Worm (Caenorhabditis elegans): ENCODE results near the gene trxr-2.
A peak's percentile ranks its signal among the peaks of the same experiment; 100 is the strongest.

trxr-2 gene

DNA sequence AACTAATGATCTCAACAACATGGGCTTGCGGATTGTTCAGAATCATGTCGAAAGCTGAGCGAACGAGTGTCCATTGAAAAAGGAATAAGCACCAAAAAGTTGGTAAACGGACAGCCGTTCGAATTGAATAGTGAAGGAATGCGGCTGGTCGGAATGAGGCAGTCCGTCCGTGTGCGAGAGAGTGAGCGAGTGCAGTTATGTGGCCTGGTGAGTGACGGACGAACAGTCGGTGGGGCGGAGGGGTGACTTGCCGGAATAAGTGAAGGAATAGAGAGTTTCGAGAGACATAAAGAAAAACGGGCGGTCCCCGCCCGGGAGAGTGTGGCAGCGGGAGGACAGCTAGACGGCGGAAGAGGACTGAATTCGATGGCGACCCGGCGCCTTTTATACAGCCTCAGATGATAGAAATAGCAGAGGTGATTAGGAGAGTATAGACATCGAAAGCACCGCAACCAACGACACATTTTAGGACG, 48.2 kb upstream of the trxr-2 start (continued):
- TF ChIP-seq pag-3 (tag; optimal IDR thresholded peaks at IDR 0.05; ENCODE audit: borderline replicate concordance) (no peak), dve-1 (tag; optimal IDR thresholded peaks at IDR 0.05) (no peak), ama-1 (optimal IDR thresholded peaks at IDR 0.05) (peak; percentile 13), elt-2 (tag; optimal IDR thresholded peaks at IDR 0.05) (no peak), nfya-1 (tag; optimal IDR thresholded peaks at IDR 0.05) (peak; percentile 15), ztf-16 (tag; optimal IDR thresholded peaks at IDR 0.05) (no peak), pha-4 (tag; optimal IDR thresholded peaks at IDR 0.05) (no peak), nhr-232 (tag; optimal IDR thresholded peaks at IDR 0.05) (no peak), dmd-4 (tag; optimal IDR thresholded peaks at IDR 0.05; ENCODE audit: borderline replicate concordance) (peak; percentile 65), fkh-6 (tag; optimal IDR thresholded peaks at IDR 0.05) (peak; percentile 3), ceh-22 (tag; optimal IDR thresholded peaks at IDR 0.05) (no peak), ceh-45 (GFP tag; IDR thresholded peaks at IDR 0.05) (no peak), fkh-10 (GFP tag; optimal IDR thresholded peaks at IDR 0.05) (no peak), odd-2 (tag; optimal IDR thresholded peaks at IDR 0.05) (no peak), ceh-48 (tag; optimal IDR thresholded peaks at IDR 0.05) (no peak), ceh-31 (tag; optimal IDR thresholded peaks at IDR 0.05) (peak; percentile 68), ceh-24 (tag; optimal IDR thresholded peaks at IDR 0.05) (no peak), sox-4 (tag; optimal IDR thresholded peaks at IDR 0.05) (no peak), unc-55 (GFP tag; optimal IDR thresholded peaks at IDR 0.05) (peak; percentile 17)

DNA sequence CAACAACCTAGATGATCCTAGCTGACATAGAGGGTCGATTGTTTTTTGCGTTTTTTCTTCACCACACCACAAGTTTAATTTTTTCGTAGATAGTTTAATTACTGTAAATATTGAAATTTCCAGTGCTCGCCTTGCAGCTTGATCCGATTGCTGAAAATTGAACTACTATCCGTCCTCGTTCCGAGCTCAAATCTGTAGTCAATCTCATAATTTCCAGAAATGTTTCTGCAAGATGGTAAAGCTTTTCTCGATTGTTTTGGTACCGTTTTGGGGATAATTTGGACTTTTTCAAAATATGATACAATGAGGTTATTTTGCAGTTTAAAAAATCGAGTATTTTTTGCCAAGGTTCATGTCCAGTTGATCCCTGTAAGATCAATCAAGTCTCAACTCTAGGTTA, 47.5 kb upstream of the trxr-2 start:
- no peak for TF ChIP-seq sox-4 (tag; optimal IDR thresholded peaks at IDR 0.05)
- TF ChIP-seq ceh-22 (tag; optimal IDR thresholded peaks at IDR 0.05) = no peak
- TF ChIP-seq zip-5 (tag; optimal IDR thresholded peaks at IDR 0.05) = no peak
- no peak for TF ChIP-seq fkh-10 (GFP tag; optimal IDR thresholded peaks at IDR 0.05)
- TF ChIP-seq sdc-2 (tag; optimal IDR thresholded peaks at IDR 0.05) = no peak
- TF ChIP-seq ceh-48 (tag; optimal IDR thresholded peaks at IDR 0.05) = no peak
- no peak for TF ChIP-seq ceh-31 (tag; optimal IDR thresholded peaks at IDR 0.05)
- TF ChIP-seq ahr-1 (tag; optimal IDR thresholded peaks at IDR 0.05) = no peak
- TF ChIP-seq dmd-4 (tag; optimal IDR thresholded peaks at IDR 0.05; ENCODE audit: borderline replicate concordance) = no peak
- TF ChIP-seq nhr-11 (tag; optimal IDR thresholded peaks at IDR 0.05) = no peak
- TF ChIP-seq fkh-6 (tag; optimal IDR thresholded peaks at IDR 0.05) = no peak
- no peak for TF ChIP-seq eyg-1 (tag; optimal IDR thresholded peaks at IDR 0.05)
- TF ChIP-seq fax-1 (tag; optimal IDR thresholded peaks at IDR 0.05) = no peak
- TF ChIP-seq unc-3 (GFP tag; conservative IDR thresholded peaks at IDR 0.05) = no peak
- no peak for TF ChIP-seq unc-3 (tag; optimal IDR thresholded peaks at IDR 0.05)
- TF ChIP-seq Y22D7AL.16 (tag; optimal IDR thresholded peaks at IDR 0.05) = no peak
- TF ChIP-seq nhr-232 (tag; optimal IDR thresholded peaks at IDR 0.05) = no peak
- no peak for TF ChIP-seq ceh-24 (tag; optimal IDR thresholded peaks at IDR 0.05)
- no peak for TF ChIP-seq lin-11 (tag; optimal IDR thresholded peaks at IDR 0.05)

DNA sequence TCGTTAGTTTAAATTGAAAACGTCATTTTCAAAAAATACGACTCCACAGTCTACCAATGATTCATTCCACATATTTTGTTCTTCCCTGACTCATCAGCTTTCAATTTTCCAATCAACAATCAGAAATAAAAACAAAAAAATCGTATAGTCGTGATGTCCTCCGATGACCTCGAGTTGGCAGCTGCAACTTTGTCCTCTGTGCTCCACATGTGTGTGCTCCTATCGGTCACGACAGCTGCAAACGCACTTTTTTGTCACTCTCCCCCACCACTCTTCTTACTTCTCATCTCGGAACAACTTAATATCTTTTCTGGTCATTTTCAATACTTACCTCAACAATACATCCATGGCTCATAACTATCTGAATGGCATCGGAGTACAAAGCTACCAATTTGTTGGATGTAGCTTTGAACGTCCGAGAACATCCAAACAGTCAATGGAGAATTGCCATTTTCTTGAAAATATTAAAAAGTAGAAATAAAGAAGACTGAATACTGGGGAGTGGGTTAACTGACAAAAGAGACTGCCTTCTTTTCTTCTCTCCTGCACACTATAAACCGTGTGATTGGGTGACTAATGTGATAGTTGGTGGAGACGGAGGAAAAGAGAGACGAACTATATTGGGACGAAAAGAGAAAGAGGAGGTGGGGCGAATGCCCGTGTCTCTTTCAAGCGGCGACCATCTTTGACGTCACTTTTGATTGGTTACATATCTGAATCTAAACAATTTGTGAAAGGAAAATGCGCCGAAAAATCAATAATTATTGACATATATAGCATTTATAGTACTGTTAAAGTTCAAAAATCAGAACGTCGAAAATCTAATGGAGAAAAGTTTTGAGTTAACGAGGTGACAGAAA, 46.4 kb upstream of the trxr-2 start:
- TF ChIP-seq unc-42 (tag; optimal IDR thresholded peaks at IDR 0.05) (no peak), odd-2 (tag; optimal IDR thresholded peaks at IDR 0.05) (no peak), elt-4 (tag; optimal IDR thresholded peaks at IDR 0.05) (no peak), mec-3 (tag; optimal IDR thresholded peaks at IDR 0.05; ENCODE audit: borderline replicate concordance) (no peak), fax-1 (tag; optimal IDR thresholded peaks at IDR 0.05) (no peak), hlh-6 (tag; optimal IDR thresholded peaks at IDR 0.05) (no peak), sdc-2 (tag; optimal IDR thresholded peaks at IDR 0.05) (no peak), ceh-2 (tag; optimal IDR thresholded peaks at IDR 0.05) (no peak), ceh-9 (tag; optimal IDR thresholded peaks at IDR 0.05) (no peak), hlh-15 (tag; optimal IDR thresholded peaks at IDR 0.05) (no peak), elt-2 (tag; optimal IDR thresholded peaks at IDR 0.05) (no peak), pax-1 (tag; optimal IDR thresholded peaks at IDR 0.05) (no peak), K09A11.1 (tag; optimal IDR thresholded peaks at IDR 0.05; ENCODE audit: insufficient read depth) (no peak), ceh-24 (tag; optimal IDR thresholded peaks at IDR 0.05) (no peak), hlh-30 (tag; optimal IDR thresholded peaks at IDR 0.05; ENCODE audit: insufficient read depth) (no peak), fkh-6 (tag; optimal IDR thresholded peaks at IDR 0.05) (no peak), pha-4 (tag; optimal IDR thresholded peaks at IDR 0.05) (no peak), unc-3 (GFP tag; conservative IDR thresholded peaks at IDR 0.05) (no peak), unc-3 (tag; optimal IDR thresholded peaks at IDR 0.05) (no peak)
